Fruit fly (Drosophila melanogaster): ENCODE data around the gene Rbp1.

The Rbp1 gene

DNA sequence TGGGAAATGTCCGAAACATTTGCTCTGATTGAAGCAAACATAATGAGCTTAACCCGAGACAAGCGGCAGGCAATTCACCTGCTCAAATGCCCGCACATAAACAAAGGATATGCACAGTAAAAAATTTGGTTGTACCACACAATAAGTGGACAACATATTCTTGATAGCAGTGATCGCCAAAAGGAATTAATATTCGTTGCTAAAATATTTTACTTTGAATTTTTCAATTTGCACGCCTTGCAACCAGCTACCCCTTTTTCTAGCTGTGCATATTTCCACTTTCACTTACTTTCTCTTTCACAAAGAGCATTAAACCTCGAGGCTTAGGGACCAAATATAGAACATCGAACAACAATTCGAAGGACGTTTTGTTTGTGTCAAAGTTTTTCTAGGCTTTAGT is 36.5 kb upstream of the Rbp1 start (continued):
- TF ChIP-seq CG2712 (tag; optimal IDR thresholded peaks at IDR 0.05) = no peak
- TF ChIP-seq CG7745 (tag; optimal IDR thresholded peaks at IDR 0.05) = no peak
- TF ChIP-seq zfh2 (GFP tag; optimal IDR thresholded peaks at IDR 0.05) = no peak
- no peak for TF ChIP-seq CG12942 (GFP tag; optimal IDR thresholded peaks at IDR 0.05)
- no peak for TF ChIP-seq trem (tag; optimal IDR thresholded peaks at IDR 0.05)
- no peak for TF ChIP-seq pfk (GFP tag; optimal IDR thresholded peaks at IDR 0.05)
- no peak for TF ChIP-seq Dll (GFP tag; IDR thresholded peaks at IDR 0.05; ENCODE audit: partially characterized antibody)
- peak; percentile 25; the same call in 1 of the 2 replicates for TF ChIP-seq lmd (GFP tag; IDR thresholded peaks at IDR 0.05)
- TF ChIP-seq Hey (tag; optimal IDR thresholded peaks at IDR 0.05) = no peak
- TF ChIP-seq CG34376 (GFP tag; optimal IDR thresholded peaks at IDR 0.05) = no peak
- no peak for TF ChIP-seq prd (optimal IDR thresholded peaks at IDR 0.05)
- 0 out of 3 replicates have a peak, but pooled peaks have one; percentile 11 for TF ChIP-seq prd (GFP tag; IDR thresholded peaks at IDR 0.05)
- no peak for TF ChIP-seq Drgx (GFP tag; IDR thresholded peaks at IDR 0.05)
- no peak for TF ChIP-seq tx (GFP tag; optimal IDR thresholded peaks at IDR 0.05)
- TF ChIP-seq CG10366 (GFP tag; IDR thresholded peaks at IDR 0.05) = no peak
- TF ChIP-seq ftz-f1 (GFP tag; optimal IDR thresholded peaks at IDR 0.05) = no peak
- TF ChIP-seq CG18599 (GFP tag; optimal IDR thresholded peaks at IDR 0.05) = peak; percentile 48

DNA sequence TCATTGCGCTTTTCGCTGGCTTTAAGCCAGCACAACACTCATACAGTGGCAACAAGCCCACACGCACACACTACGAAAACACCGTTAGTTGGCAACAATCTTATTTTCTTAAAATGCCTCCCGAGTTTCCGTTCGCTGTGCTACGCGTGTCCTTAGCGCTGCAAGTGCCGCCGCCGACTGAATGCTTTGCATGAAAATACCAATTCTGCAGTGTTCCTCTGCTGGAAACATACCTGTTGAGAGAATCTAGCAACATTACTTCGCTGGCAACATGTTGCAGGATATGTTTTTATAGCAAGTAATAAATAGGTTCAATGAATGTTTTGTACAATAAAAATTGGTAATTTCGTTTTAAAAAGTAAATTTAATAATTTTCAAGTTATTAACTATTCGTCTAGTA is 33.1 kb upstream of the Rbp1 start, which contains the start of gene TkR86C:
TSS of gene TkR86C (minus strand) at position 168 of the 400 bp plus-strand sequence.
- no peak for TF ChIP-seq CG14965 (GFP tag; optimal IDR thresholded peaks at IDR 0.05; ENCODE audit: borderline replicate concordance)
- peak; percentile 81 for TF ChIP-seq scrt (GFP tag; optimal IDR thresholded peaks at IDR 0.05)
- TF ChIP-seq CG11504 (tag; optimal IDR thresholded peaks at IDR 0.05) = peak; percentile 98

DNA sequence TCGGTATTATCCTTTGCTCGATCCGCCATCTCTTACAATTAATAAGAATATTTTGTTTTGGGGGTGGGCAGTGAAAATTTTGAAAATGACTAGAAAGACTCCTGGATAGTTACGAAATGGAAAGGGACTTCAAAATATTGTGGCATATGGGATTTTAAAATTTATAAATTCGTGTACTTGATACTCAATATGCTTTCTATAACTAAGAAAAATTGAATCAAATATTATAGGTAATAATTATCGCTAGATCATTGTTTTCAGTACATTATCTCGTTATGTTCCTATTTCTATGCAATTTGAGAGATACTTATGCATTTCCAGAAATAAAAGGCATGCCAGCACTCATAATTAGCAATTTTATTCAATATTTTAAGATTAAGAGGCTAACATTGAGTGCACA is 28.6 kb upstream of the Rbp1 start, which contains the start of gene CG14691:
TSS of gene CG14691 (minus strand) at position 101 of the 400 bp plus-strand sequence.
- TF ChIP-seq CG10366 (GFP tag; IDR thresholded peaks at IDR 0.05) = no peak
- no peak for TF ChIP-seq CG16863 (GFP tag; optimal IDR thresholded peaks at IDR 0.05)
- no peak for TF ChIP-seq Opbp (GFP tag; IDR thresholded peaks at IDR 0.05; ENCODE audit: partially characterized antibody)
- no peak for TF ChIP-seq CG8089 (GFP tag; optimal IDR thresholded peaks at IDR 0.05)
- no peak for TF ChIP-seq Camta (GFP tag; optimal IDR thresholded peaks at IDR 0.05)
- TF ChIP-seq ranshi (GFP tag; IDR thresholded peaks at IDR 0.05) = no peak
- TF ChIP-seq CG14441 (GFP tag; IDR thresholded peaks at IDR 0.05) = no peak
- no peak for TF ChIP-seq CG9437 (GFP tag; optimal IDR thresholded peaks at IDR 0.05)
- TF ChIP-seq unpg (GFP tag; optimal IDR thresholded peaks at IDR 0.05) = no peak
- TF ChIP-seq Rfx (GFP tag; IDR thresholded peaks at IDR 0.05) = no peak
- no peak for TF ChIP-seq CG2889 (GFP tag; IDR thresholded peaks at IDR 0.05)
- TF ChIP-seq Bgb (GFP tag; IDR thresholded peaks at IDR 0.05; ENCODE audit: partially characterized antibody) = no peak

DNA sequence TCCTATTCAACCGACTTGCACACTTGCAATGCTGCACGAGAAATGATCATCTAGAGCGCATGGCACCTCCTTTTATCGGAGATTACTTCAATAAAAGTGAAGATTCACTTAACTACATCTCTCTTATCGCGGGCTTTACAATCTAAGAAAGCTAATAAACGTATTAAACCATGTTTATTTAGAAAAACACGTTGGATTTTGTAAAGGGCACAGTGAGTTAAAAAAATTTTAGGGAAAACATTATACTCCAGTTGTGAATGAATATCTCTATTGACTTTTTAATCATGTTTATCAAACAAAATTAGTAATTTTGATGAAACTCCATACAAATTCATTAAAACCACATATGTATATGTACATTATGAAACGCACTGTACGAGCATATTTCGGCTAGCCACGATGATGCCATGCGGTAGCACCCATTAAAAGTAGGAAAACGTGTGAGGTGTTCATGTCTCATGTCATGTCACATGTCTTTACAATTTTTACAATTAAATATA is 24.8 kb upstream of the Rbp1 start, which contains the start of gene CG31272:
TSS of gene CG31272 (minus strand) at position 51 of the 500 bp plus-strand sequence.
- peak; percentile 55 for TF ChIP-seq sens (GFP tag)
- TF ChIP-seq lola (GFP tag; optimal IDR thresholded peaks at IDR 0.05) = no peak
- no peak for TF ChIP-seq Gug (GFP tag; IDR thresholded peaks at IDR 0.05)
- no peak for TF ChIP-seq Oli (tag; optimal IDR thresholded peaks at IDR 0.05)
- TF ChIP-seq gro (GFP tag; optimal IDR thresholded peaks at IDR 0.05) = no peak
- TF ChIP-seq gem (tag; optimal IDR thresholded peaks at IDR 0.05) = peak; percentile 8
- peak; percentile 11 for TF ChIP-seq ATbp (GFP tag; optimal IDR thresholded peaks at IDR 0.05)
- peak; percentile 62 for TF ChIP-seq Med (GFP tag)
- TF ChIP-seq tll (GFP tag; optimal IDR thresholded peaks at IDR 0.05) = no peak
- no peak for TF ChIP-seq ems (GFP tag; optimal IDR thresholded peaks at IDR 0.05)
- TF ChIP-seq her (GFP tag; optimal IDR thresholded peaks at IDR 0.05) = no peak
- TF ChIP-seq ac (GFP tag; optimal IDR thresholded peaks at IDR 0.05) = no peak
- TF ChIP-seq unc-4 (GFP tag; IDR thresholded peaks at IDR 0.05; ENCODE audit: partially characterized antibody) = no peak
- TF ChIP-seq CG13296 (GFP tag; optimal IDR thresholded peaks at IDR 0.05) = peak; percentile 16
